3 fruit fly cellular contexts compared by ENCODE assay signal in genomic region chr3R:16331809-16332343, dm6.
A peak's percentile ranks its signal among the peaks of the same experiment; 100 is the strongest.
TF ChIP-seq lines count a peak whose summit lies in the region.

No protein-coding gene starts in this region.

TF ChIP-seq in whole organism, adult, 20 proteins besides CTCF, POLR2A, EP300 and RAD21 (continued from another document):
- TF ChIP-seq CG7045 (GFP tag; optimal IDR thresholded peaks at IDR 0.05; lab: Kevin White, UChicago): peak; percentile 26
TF ChIP-seq in whole organism, adult: peak in this region for 6.

TF ChIP-seq in whole organism, embryonic, 481 proteins besides CTCF, POLR2A, EP300 and RAD21 (continued from another document and continues in another):
- TF ChIP-seq kni (GFP tag; optimal IDR thresholded peaks at IDR 0.05; lab: Kevin White, UChicago) (peak; percentile 82), CG2678 (tag; optimal IDR thresholded peaks at IDR 0.05; lab: Kevin White, UChicago) (peak; percentile 72), NC2β (GFP tag; optimal IDR thresholded peaks at IDR 0.05; lab: Kevin White, UChicago) (peak; percentile 39), Dfd (GFP tag; optimal IDR thresholded peaks at IDR 0.05; lab: Kevin White, UChicago) (no peak), CG3163 (GFP tag; optimal IDR thresholded peaks at IDR 0.05; lab: Kevin White, UChicago) (peak; percentile 21), CG8281 (tag; optimal IDR thresholded peaks at IDR 0.05; lab: Kevin White, UChicago) (peak; percentile 39), CG10431 (GFP tag; optimal IDR thresholded peaks at IDR 0.05; lab: Kevin White, UChicago) (peak; percentile 76), CG8290 (GFP tag; optimal IDR thresholded peaks at IDR 0.05; lab: Kevin White, UChicago) (peak; percentile 68), CG8290 (tag; optimal IDR thresholded peaks at IDR 0.05; lab: Kevin White, UChicago) (peak; percentile 91 to 93), ac (GFP tag; optimal IDR thresholded peaks at IDR 0.05; lab: Kevin White, UChicago) (peak; percentile 60), fd96Cb (tag; optimal IDR thresholded peaks at IDR 0.05; lab: Kevin White, UChicago) (no peak), CG2875 (GFP tag; optimal IDR thresholded peaks at IDR 0.05; lab: Kevin White, UChicago) (peak; percentile 83), her (GFP tag; optimal IDR thresholded peaks at IDR 0.05; lab: Kevin White, UChicago) (peak; percentile 61), sisA (GFP tag; IDR thresholded peaks at IDR 0.05; lab: Robert Waterston, UW) (no peak), HLHmδ (GFP tag; optimal IDR thresholded peaks at IDR 0.05; lab: Kevin White, UChicago) (peak; percentile 73), CG18764 (GFP tag; optimal IDR thresholded peaks at IDR 0.05; lab: Kevin White, UChicago) (peak; percentile 62), Xrp1 (GFP tag; IDR thresholded peaks at IDR 0.05; lab: Robert Waterston, UW) (peak; percentile 87), CG10321 (GFP tag; IDR thresholded peaks at IDR 0.05; lab: Robert Waterston, UW) (peak; percentile 21; the same call in 1 of the 2 replicates), CG42726 (GFP tag; IDR thresholded peaks at IDR 0.05; lab: Robert Waterston, UW; ENCODE audit: partially characterized antibody) (no peak), Kr (GFP tag; optimal IDR thresholded peaks at IDR 0.05; lab: Kevin White, UChicago) (no peak), CG12659 (GFP tag; optimal IDR thresholded peaks at IDR 0.05; lab: Kevin White, UChicago) (peak; percentile 74), Rfx (GFP tag; IDR thresholded peaks at IDR 0.05; lab: Robert Waterston, UW) (peak; percentile 62; the same call in 1 of the 2 replicates), CG7745 (tag; optimal IDR thresholded peaks at IDR 0.05; lab: Kevin White, UChicago) (peak; percentile 77), z (GFP tag; IDR thresholded peaks at IDR 0.05; lab: Robert Waterston, UW) (peak; percentile 64; the same call in 1 of the 3 replicates), CG7556 (GFP tag; optimal IDR thresholded peaks at IDR 0.05; lab: Kevin White, UChicago) (peak; percentile 64), CG34422 (GFP tag; IDR thresholded peaks at IDR 0.05; lab: Robert Waterston, UW) (0 out of 3 replicates have a peak, but pooled peaks have one; percentile 19), klu (GFP tag; IDR thresholded peaks at IDR 0.05; lab: Robert Waterston, UW) (0 out of 2 replicates have a peak, but pooled peaks have one; percentile 24), CG17359 (tag; optimal IDR thresholded peaks at IDR 0.05; lab: Kevin White, UChicago) (peak; percentile 33), slou (GFP tag; optimal IDR thresholded peaks at IDR 0.05; lab: Kevin White, UChicago) (peak; percentile 30), nerfin-1 (tag; optimal IDR thresholded peaks at IDR 0.05; lab: Kevin White, UChicago) (peak; percentile 67), Hr78 (GFP tag; optimal IDR thresholded peaks at IDR 0.05; lab: Kevin White, UChicago) (peak in 1 of 2 experiments; percentile 32), kay (GFP tag; optimal IDR thresholded peaks at IDR 0.05; lab: Kevin White, UChicago) (peak; percentile 59), p53 (GFP tag; optimal IDR thresholded peaks at IDR 0.05; lab: Kevin White, UChicago) (peak; percentile 37), Ravus (GFP tag; IDR thresholded peaks at IDR 0.05; lab: Robert Waterston, UW) (no peak), shn (GFP tag; optimal IDR thresholded peaks at IDR 0.05; lab: Kevin White, UChicago) (peak; percentile 42), trh (GFP tag; optimal IDR thresholded peaks at IDR 0.05; lab: Kevin White, UChicago) (peak; percentile 64), grau (tag; optimal IDR thresholded peaks at IDR 0.05; lab: Kevin White, UChicago) (peak; percentile 38), CG3726 (GFP tag; IDR thresholded peaks at IDR 0.05; lab: Robert Waterston, UW) (peak; percentile 70; the same call in 2 of the 3 replicates), CG11723 (GFP tag; optimal IDR thresholded peaks at IDR 0.05; lab: Kevin White, UChicago) (peak; percentile 77), rib (GFP tag; IDR thresholded peaks at IDR 0.05; lab: Robert Waterston, UW) (peak; percentile 68; the same call in 1 of the 2 replicates), Ets97D (GFP tag; optimal IDR thresholded peaks at IDR 0.05; lab: Kevin White, UChicago) (no peak), Asciz (GFP tag; optimal IDR thresholded peaks at IDR 0.05; lab: Kevin White, UChicago) (peak; percentile 14), CrebB (tag; optimal IDR thresholded peaks at IDR 0.05; lab: Kevin White, UChicago) (peak; percentile 86), sc (optimal IDR thresholded peaks at IDR 0.05; lab: Kevin White, UChicago) (no peak), sc (GFP tag; optimal IDR thresholded peaks at IDR 0.05; lab: Kevin White, UChicago) (peak; percentile 83), B-H1 (GFP tag; IDR thresholded peaks at IDR 0.05; lab: Robert Waterston, UW) (no peak), chm (GFP tag; IDR thresholded peaks at IDR 0.05; lab: Robert Waterston, UW) (peak; percentile 80), MTF-1 (GFP tag; optimal IDR thresholded peaks at IDR 0.05; lab: Kevin White, UChicago; ENCODE audit: borderline replicate concordance) (peak; percentile 52), vvl (GFP tag; IDR thresholded peaks at IDR 0.05; lab: Robert Waterston, UW) (no peak), Pdp1 (GFP tag; optimal IDR thresholded peaks at IDR 0.05; lab: Kevin White, UChicago) (peak; percentile 20 to 57), Xbp1 (GFP tag; optimal IDR thresholded peaks at IDR 0.05; lab: Kevin White, UChicago) (no peak), CG8388 (GFP tag; optimal IDR thresholded peaks at IDR 0.05; lab: Kevin White, UChicago) (no peak), sd (tag; optimal IDR thresholded peaks at IDR 0.05; lab: Kevin White, UChicago) (peak; percentile 21), BtbVII (GFP tag; optimal IDR thresholded peaks at IDR 0.05; lab: Kevin White, UChicago) (peak; percentile 41), CG17361 (GFP tag; IDR thresholded peaks at IDR 0.05; lab: Robert Waterston, UW) (peak; percentile 58; the same call in 2 of the 3 replicates), CG32772 (GFP tag; IDR thresholded peaks at IDR 0.05; lab: Robert Waterston, UW) (0 out of 2 replicates have a peak, but pooled peaks have one; percentile 21), unpg (GFP tag; optimal IDR thresholded peaks at IDR 0.05; lab: Kevin White, UChicago) (peak; percentile 34), Usf (GFP tag; optimal IDR thresholded peaks at IDR 0.05; lab: Kevin White, UChicago) (peak; percentile 13), CG10366 (GFP tag; IDR thresholded peaks at IDR 0.05; lab: Robert Waterston, UW) (peak; percentile 43), HLH54F (GFP tag; optimal IDR thresholded peaks at IDR 0.05; lab: Kevin White, UChicago) (no peak), CG11696 (GFP tag; IDR thresholded peaks at IDR 0.05; lab: Robert Waterston, UW) (peak; percentile 56), Fer2 (tag; optimal IDR thresholded peaks at IDR 0.05; lab: Kevin White, UChicago) (peak; percentile 50), Nf-YA (GFP tag; IDR thresholded peaks at IDR 0.05; lab: Robert Waterston, UW) (0 out of 2 replicates have a peak, but pooled peaks have one; percentile 26)

TF ChIP-seq in whole organism, prepupa, 60 proteins besides CTCF, POLR2A, EP300 and RAD21 (continued from another document):
- TF ChIP-seq CG6808 (GFP tag; optimal IDR thresholded peaks at IDR 0.05; lab: Kevin White, UChicago) (peak; percentile 41), CG11902 (GFP tag; optimal IDR thresholded peaks at IDR 0.05; lab: Kevin White, UChicago) (no peak), lz (GFP tag; optimal IDR thresholded peaks at IDR 0.05; lab: Kevin White, UChicago) (peak; percentile 13), CG10669 (GFP tag; optimal IDR thresholded peaks at IDR 0.05; lab: Kevin White, UChicago) (peak; percentile 44), CG8632 (GFP tag; optimal IDR thresholded peaks at IDR 0.05; lab: Kevin White, UChicago) (peak; percentile 14), salr (GFP tag; optimal IDR thresholded peaks at IDR 0.05; lab: Kevin White, UChicago) (peak; percentile 18 to 46), CG7368 (GFP tag; optimal IDR thresholded peaks at IDR 0.05; lab: Kevin White, UChicago) (no peak), CG34406 (GFP tag; optimal IDR thresholded peaks at IDR 0.05; lab: Kevin White, UChicago) (peak; percentile 49), Met (GFP tag; optimal IDR thresholded peaks at IDR 0.05; lab: Kevin White, UChicago) (peak; percentile 60), Ets21C (GFP tag; optimal IDR thresholded peaks at IDR 0.05; lab: Kevin White, UChicago) (no peak), Hr38 (GFP tag; optimal IDR thresholded peaks at IDR 0.05; lab: Kevin White, UChicago) (no peak), achi (GFP tag; optimal IDR thresholded peaks at IDR 0.05; lab: Kevin White, UChicago) (no peak), Hr39 (GFP tag; optimal IDR thresholded peaks at IDR 0.05; lab: Kevin White, UChicago) (no peak), esn (GFP tag; optimal IDR thresholded peaks at IDR 0.05; lab: Kevin White, UChicago) (peak; percentile 53), net (GFP tag; optimal IDR thresholded peaks at IDR 0.05; lab: Kevin White, UChicago) (no peak), svp (GFP tag; lab: Kevin White, UChicago) (no peak), CG15336 (GFP tag; IDR thresholded peaks at IDR 0.05; lab: Robert Waterston, UW) (no peak), cyc (GFP tag; optimal IDR thresholded peaks at IDR 0.05; lab: Kevin White, UChicago) (no peak), CG32006 (GFP tag; optimal IDR thresholded peaks at IDR 0.05; lab: Kevin White, UChicago) (peak; percentile 18), CG16779 (tag; optimal IDR thresholded peaks at IDR 0.05; lab: Kevin White, UChicago) (no peak), dac (GFP tag; optimal IDR thresholded peaks at IDR 0.05; lab: Kevin White, UChicago) (no peak), fd85E (GFP tag; optimal IDR thresholded peaks at IDR 0.05; lab: Kevin White, UChicago) (no peak), spab (GFP tag; optimal IDR thresholded peaks at IDR 0.05; lab: Kevin White, UChicago) (peak; percentile 71), CG6792 (GFP tag; optimal IDR thresholded peaks at IDR 0.05; lab: Kevin White, UChicago) (peak; percentile 26), vri (GFP tag; optimal IDR thresholded peaks at IDR 0.05; lab: Kevin White, UChicago) (peak; percentile 66), fd59A (GFP tag; optimal IDR thresholded peaks at IDR 0.05; lab: Kevin White, UChicago) (peak; percentile 43), eg (GFP tag; IDR thresholded peaks at IDR 0.05; lab: Robert Waterston, UW) (peak; percentile 8; the same call in 1 of the 3 replicates), Smox (GFP tag; optimal IDR thresholded peaks at IDR 0.05; lab: Kevin White, UChicago) (no peak), fkh (GFP tag; optimal IDR thresholded peaks at IDR 0.05; lab: Kevin White, UChicago) (peak; percentile 97), CG3919 (GFP tag; optimal IDR thresholded peaks at IDR 0.05; lab: Kevin White, UChicago) (no peak), CG31627 (GFP tag; optimal IDR thresholded peaks at IDR 0.05; lab: Kevin White, UChicago) (peak; percentile 33), CG6854 (GFP tag; optimal IDR thresholded peaks at IDR 0.05; lab: Kevin White, UChicago) (no peak), Eip93F (GFP tag; optimal IDR thresholded peaks at IDR 0.05; lab: Kevin White, UChicago) (peak; percentile 56), acj6 (GFP tag; optimal IDR thresholded peaks at IDR 0.05; lab: Kevin White, UChicago) (peak; percentile 13), CG10631 (GFP tag; optimal IDR thresholded peaks at IDR 0.05; lab: Kevin White, UChicago) (peak; percentile 14), CG11294 (GFP tag; IDR thresholded peaks at IDR 0.05; lab: Robert Waterston, UW) (no peak), CG11762 (GFP tag; optimal IDR thresholded peaks at IDR 0.05; lab: Kevin White, UChicago; ENCODE audit: insufficient read depth) (no peak), CG3032 (tag; optimal IDR thresholded peaks at IDR 0.05; lab: Kevin White, UChicago) (peak; percentile 4), CG9139 (GFP tag; optimal IDR thresholded peaks at IDR 0.05; lab: Kevin White, UChicago) (peak; percentile 56), CG1621 (tag; optimal IDR thresholded peaks at IDR 0.05; lab: Kevin White, UChicago) (peak; percentile 62)
